Fruit fly (Drosophila melanogaster) whole organism, larva: ENCODE results near the gene Nph.
A peak's percentile ranks its signal among the peaks of the same experiment; 100 is the strongest.

Experiments used
- noc ChIP-seq: fragments of 200-800 bp; sonication (Bioruptor generic); optimal IDR thresholded peaks from 3 replicates; lab custom pipeline; 2019; ENCODE audit warnings: missing biosample characterization, mild to moderate bottlenecking, missing genetic modification characterization, moderate library complexity

Nph gene

dm6 chr3R:29985219-29985618 lies 19.4 kb downstream of the Nph start:
- no peak for TF ChIP-seq noc

dm6 chr3R:29983886-29984285 lies 20.8 kb downstream of the Nph start:
- TF ChIP-seq noc: no peak

- peak; percentile 75 for TF ChIP-seq noc
These were observed 21.6 kb downstream of the Nph start, which contains the start of gene CG7896 for dm6 chr3R:29983073-29983544. Gene CG7896 (plus strand): TSS chr3R:29983426.

dm6 chr3R:29982027-29982426 lies 22.6 kb downstream of the Nph start:
- no peak for TF ChIP-seq noc

- no peak for TF ChIP-seq noc
These were observed 23.2 kb downstream of the Nph start for dm6 chr3R:29981479-29981878.

- no peak for TF ChIP-seq noc
These were observed 26.1 kb downstream of the Nph start for dm6 chr3R:29978595-29978994.

dm6 chr3R:29969347-29969746 lies 35.3 kb downstream of the Nph start, which contains the start of gene TkR99D:
Gene TkR99D (minus strand): TSS chr3R:29969447.
- no peak for TF ChIP-seq noc

- no peak for TF ChIP-seq noc
These were observed 41.6 kb downstream of the Nph start for dm6 chr3R:29963102-29963501.

- TF ChIP-seq noc: no peak
These were observed 45.3 kb downstream of the Nph start for dm6 chr3R:29959329-29959728.
